Fruit fly (Drosophila melanogaster): Measurements from ENCODE around the gene CG6959.

DNA sequence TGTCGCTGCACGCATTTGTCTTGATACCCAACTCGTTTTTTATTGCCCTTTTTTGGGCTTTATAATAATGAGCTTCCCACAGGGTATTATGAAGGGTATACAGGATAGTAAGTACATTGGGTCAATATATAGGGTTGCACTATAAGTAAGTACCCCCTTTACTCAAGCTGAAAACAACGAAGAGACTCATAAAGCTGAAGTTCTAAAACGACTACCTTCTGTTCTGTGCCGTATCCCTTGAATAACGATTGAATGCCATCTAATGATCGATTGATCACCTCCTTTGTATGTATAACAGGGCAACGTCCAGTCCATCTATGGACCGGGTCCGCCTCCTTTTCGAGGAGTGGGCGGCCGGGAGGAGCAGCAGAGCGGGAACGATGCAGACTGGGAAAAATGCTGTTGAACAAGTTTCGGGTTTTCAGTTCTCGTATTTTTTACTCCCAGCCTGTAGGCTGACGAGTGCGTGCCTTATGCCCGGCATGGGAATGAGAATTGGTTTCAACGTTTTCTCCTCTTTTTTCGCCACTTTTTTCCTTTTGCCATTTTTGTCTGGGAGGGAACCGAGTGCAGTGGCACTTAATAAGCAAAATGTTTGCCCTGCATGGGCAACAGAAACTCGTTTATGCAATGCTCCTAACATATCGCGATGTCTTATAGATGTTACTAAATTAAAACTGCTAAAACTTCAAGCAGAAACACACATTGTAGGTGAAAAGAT lies 9.6 kb downstream of the CG6959 start:
- TF ChIP-seq Ets98B (GFP tag; IDR thresholded peaks at IDR 0.05) (no peak), rn (GFP tag; IDR thresholded peaks at IDR 0.05) (no peak), Snoo (tag; optimal IDR thresholded peaks at IDR 0.05) (peak; percentile 27), gl (tag; optimal IDR thresholded peaks at IDR 0.05) (peak; percentile 38), CG4496 (GFP tag; IDR thresholded peaks at IDR 0.05) (0 out of 3 replicates have a peak, but pooled peaks have one; percentile 35), CG17806 (tag; optimal IDR thresholded peaks at IDR 0.05) (peak; percentile 15), Pif1B (GFP tag; optimal IDR thresholded peaks at IDR 0.05) (no peak), CG14655 (GFP tag; optimal IDR thresholded peaks at IDR 0.05) (peak; percentile 32), fd96Ca (GFP tag; IDR thresholded peaks at IDR 0.05) (peak; percentile 28; the same call in 1 of the 3 replicates), CG8301 (tag; optimal IDR thresholded peaks at IDR 0.05) (no peak), CG10348 (GFP tag; IDR thresholded peaks at IDR 0.05) (no peak), Pif1A (GFP tag; optimal IDR thresholded peaks at IDR 0.05) (no peak), EcR (GFP tag; optimal IDR thresholded peaks at IDR 0.05) (peak; percentile 65)
